Fruit fly (Drosophila melanogaster): Measurements from ENCODE around the gene CG17107.

dm6 chr2L:10679568-10679967, 2.1 kb upstream of the CG17107 start:
- TF ChIP-seq EcR (GFP tag; optimal IDR thresholded peaks at IDR 0.05) (no peak), pan (optimal IDR thresholded peaks at IDR 0.05) (no peak), psq (optimal IDR thresholded peaks at IDR 0.05) (no peak), CG8478 (optimal IDR thresholded peaks at IDR 0.05) (no peak), usp (GFP tag; optimal IDR thresholded peaks at IDR 0.05) (no peak), Dll (optimal IDR thresholded peaks at IDR 0.05) (no peak)

All from whole organism.